Worm (Caenorhabditis elegans): Measurements from ENCODE around the gene W01C8.5.

DNA sequence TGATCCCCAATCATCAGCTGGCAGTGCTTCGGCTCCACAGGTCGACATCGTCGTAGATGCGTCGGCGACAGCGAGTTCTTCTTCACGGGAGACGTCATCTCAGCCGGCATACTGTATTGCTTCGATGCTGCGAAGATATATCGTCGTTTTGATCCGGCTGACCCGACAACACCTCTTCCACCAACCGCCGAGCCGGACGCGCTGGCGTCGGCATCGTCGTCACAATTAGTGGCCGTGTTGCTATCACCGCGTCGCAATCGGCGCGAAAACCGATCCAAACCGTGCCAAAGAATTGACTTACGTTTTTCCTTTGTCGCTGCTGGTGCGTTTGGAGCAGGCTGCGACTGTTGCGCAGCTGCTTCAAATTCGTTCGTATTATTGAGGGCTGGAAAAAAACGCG is 29.1 kb upstream of the W01C8.5 start:
- no peak for TF ChIP-seq snpc-4 (tag; optimal IDR thresholded peaks at IDR 0.05)
- TF ChIP-seq nhr-43 (tag; optimal IDR thresholded peaks at IDR 0.05; ENCODE audit: poor library complexity, severe bottlenecking), result no peak
- TF ChIP-seq tbx-2 (tag; optimal IDR thresholded peaks at IDR 0.05), result no peak
- TF ChIP-seq ztf-11 (tag; optimal IDR thresholded peaks at IDR 0.05), result no peak
- TF ChIP-seq skn-1 (tag; optimal IDR thresholded peaks at IDR 0.05), result no peak
- no peak for TF ChIP-seq egl-27 (tag; optimal IDR thresholded peaks at IDR 0.05)
- no peak for TF ChIP-seq nhr-12 (tag; optimal IDR thresholded peaks at IDR 0.05)
- TF ChIP-seq lin-15B (tag; optimal IDR thresholded peaks at IDR 0.05), result no peak
- no peak for TF ChIP-seq ama-1 (optimal IDR thresholded peaks at IDR 0.05)
- no peak for TF ChIP-seq elt-2 (tag; optimal IDR thresholded peaks at IDR 0.05)
- no peak for TF ChIP-seq ceh-28 (tag; optimal IDR thresholded peaks at IDR 0.05)
- TF ChIP-seq R02D3.7 (tag; optimal IDR thresholded peaks at IDR 0.05), result no peak
